Worm (Caenorhabditis elegans) whole organism, L3 larva: ENCODE data around the gene C35D10.12.

ENCODE experiments used
- R02D3.7 ChIP-seq: fragments of 150-350 bp; optimal IDR thresholded peaks from 2 replicates; lab custom pipeline; 2014; ENCODE audit warnings: missing biosample characterization, missing genetic modification characterization
- ZK546.5 ChIP-seq: sonication (generic microtip); optimal IDR thresholded peaks from 2 replicates; lab custom pipeline; 2017; ENCODE audit warnings: missing biosample characterization, missing genetic modification characterization
- ama-1 ChIP-seq: fragments of 150-350 bp; optimal IDR thresholded peaks from 2 replicates; lab custom pipeline; 2018
- fkh-10 ChIP-seq: sonication (generic microtip); optimal IDR thresholded peaks from 2 replicates; lab custom pipeline; 2017; ENCODE audit warnings: missing biosample characterization, missing genetic modification reagents, missing genetic modification characterization
- fos-1 ChIP-seq: fragments of 150-350 bp; optimal IDR thresholded peaks from 2 replicates; lab custom pipeline; 2014; ENCODE audit warnings: missing biosample characterization, missing genetic modification characterization
- jun-1 ChIP-seq: fragments of 150-350 bp; optimal IDR thresholded peaks from 2 replicates; lab custom pipeline; 2014; ENCODE audit warnings: missing biosample characterization, missing genetic modification reagents, missing genetic modification characterization
- lin-39 ChIP-seq: fragments of 150-350 bp; optimal IDR thresholded peaks from 2 replicates; lab custom pipeline; 2018; ENCODE audit warnings: missing biosample characterization, missing genetic modification reagents, missing genetic modification characterization
- nhr-25 ChIP-seq: sonication (generic microtip); optimal IDR thresholded peaks from 2 replicates; lab custom pipeline; 2017; ENCODE audit warnings: missing biosample characterization, missing genetic modification characterization
- nhr-77 ChIP-seq: fragments of 150-350 bp; optimal IDR thresholded peaks from 2 replicates; lab custom pipeline; 2014; ENCODE audit warnings: missing biosample characterization, missing genetic modification characterization
- pqm-1 ChIP-seq: fragments of 150-350 bp; optimal IDR thresholded peaks from 2 replicates; lab custom pipeline; 2017; ENCODE audit warnings: missing biosample characterization, missing genetic modification characterization, inconsistent platforms
- unc-62 ChIP-seq: fragments of 150-350 bp; sonication (generic microtip); optimal IDR thresholded peaks from 4 replicates; lab custom pipeline; 2014; ENCODE audit warnings: missing biosample characterization, missing genetic modification reagents, missing genetic modification characterization

ce11 chrIII:4906896-4907295 lies 32.3 kb upstream of the C35D10.12 start, which contains the start of gene rom-1:
- no peak for TF ChIP-seq unc-62 (GFP tag; lab: Kevin White, UChicago)
- TF ChIP-seq ZK546.5 (tag; lab: Kevin White, UChicago), result no peak
- no peak for TF ChIP-seq R02D3.7
- no peak for TF ChIP-seq jun-1 (tag; lab: Kevin White, UChicago)
- TF ChIP-seq pqm-1 (tag; lab: Kevin White, UChicago), result no peak
- no peak for TF ChIP-seq ama-1 (lab: Kevin White, UChicago)
- no peak for TF ChIP-seq fkh-10
- no peak for TF ChIP-seq nhr-25 (tag; lab: Kevin White, UChicago)
- no peak for TF ChIP-seq fos-1 (tag; lab: Kevin White, UChicago)
- no peak for TF ChIP-seq lin-39
- TF ChIP-seq nhr-77, result no peak
